Worm (Caenorhabditis elegans): ENCODE results near the gene F22B3.10.

- no peak for TF ChIP-seq aly-2 (tag; optimal IDR thresholded peaks at IDR 0.05)
- TF ChIP-seq mdl-1 (tag; optimal IDR thresholded peaks at IDR 0.05) = no peak
- no peak for TF ChIP-seq lin-13 (GFP tag; optimal IDR thresholded peaks at IDR 0.05)
- no peak for TF ChIP-seq nhr-6 (tag; optimal IDR thresholded peaks at IDR 0.05)
- TF ChIP-seq nhr-23 (tag; optimal IDR thresholded peaks at IDR 0.05) = no peak
- TF ChIP-seq dmd-4 (tag; optimal IDR thresholded peaks at IDR 0.05) = no peak
Measured at ce11 chrIV:11459684-11460083, 44.9 kb upstream of the F22B3.10 start, which contains the start of gene npr-3.
